Worm (Caenorhabditis elegans): ENCODE data around the gene K01A12.4.
"Not testable (repeated sequence)": the region's sequence is repeated elsewhere in the genome, so short reads cannot be mapped to it uniquely, and the experiment has no call there.

Gene K01A12.4

ce11 chrX:8610606-8611005 is at the start of gene K01A12.4:
Gene K01A12.4 (plus strand): TSS chrX:8610906.
- not testable (repeated sequence) for TF ChIP-seq aly-1 (tag; optimal IDR thresholded peaks at IDR 0.05); hnd-1 (tag; optimal IDR thresholded peaks at IDR 0.05); scrt-1 (GFP tag; IDR thresholded peaks at IDR 0.05)

- TF ChIP-seq tbx-37 (GFP tag; conservative IDR thresholded peaks at IDR 0.05): no peak
- no peak for TF ChIP-seq flt-1 (GFP tag; IDR thresholded peaks at IDR 0.05)
- TF ChIP-seq ceh-13 (GFP tag; optimal IDR thresholded peaks at IDR 0.05): no peak
- no peak for TF ChIP-seq hnd-1 (tag; optimal IDR thresholded peaks at IDR 0.05)
- TF ChIP-seq F13C5.2 (tag; optimal IDR thresholded peaks at IDR 0.05): no peak
- no peak for TF ChIP-seq sea-1 (GFP tag; conservative IDR thresholded peaks at IDR 0.05)
- TF ChIP-seq tra-4 (tag; optimal IDR thresholded peaks at IDR 0.05): no peak
- no peak for TF ChIP-seq ama-1 (optimal IDR thresholded peaks at IDR 0.05)
- TF ChIP-seq pes-1 (GFP tag; IDR thresholded peaks at IDR 0.05): no peak
- TF ChIP-seq ceh-36 (tag; optimal IDR thresholded peaks at IDR 0.05): no peak
- TF ChIP-seq ets-7 (tag; optimal IDR thresholded peaks at IDR 0.05): no peak
- TF ChIP-seq tbx-11 (GFP tag; IDR thresholded peaks at IDR 0.05): no peak
- no peak for TF ChIP-seq B0310.2 (tag; optimal IDR thresholded peaks at IDR 0.05)
- TF ChIP-seq aly-1 (tag; optimal IDR thresholded peaks at IDR 0.05): no peak
- TF ChIP-seq scrt-1 (GFP tag; IDR thresholded peaks at IDR 0.05): no peak
- TF ChIP-seq hmbx-1 (tag; optimal IDR thresholded peaks at IDR 0.05): no peak
- no peak for TF ChIP-seq hmg-4 (GFP tag; optimal IDR thresholded peaks at IDR 0.05)
Measured at ce11 chrX:8562586-8562985, 48.1 kb upstream of the K01A12.4 start.

- no peak for TF ChIP-seq ama-1 (optimal IDR thresholded peaks at IDR 0.05)
- TF ChIP-seq hmg-4 (GFP tag; optimal IDR thresholded peaks at IDR 0.05): no peak
- TF ChIP-seq tbx-37 (GFP tag; conservative IDR thresholded peaks at IDR 0.05): no peak
- TF ChIP-seq hmbx-1 (tag; optimal IDR thresholded peaks at IDR 0.05): no peak
- TF ChIP-seq ets-7 (tag; optimal IDR thresholded peaks at IDR 0.05): no peak
- no peak for TF ChIP-seq flt-1 (GFP tag; IDR thresholded peaks at IDR 0.05)
- TF ChIP-seq tbx-11 (GFP tag; IDR thresholded peaks at IDR 0.05): no peak
- TF ChIP-seq F13C5.2 (tag; optimal IDR thresholded peaks at IDR 0.05): no peak
- no peak for TF ChIP-seq scrt-1 (GFP tag; IDR thresholded peaks at IDR 0.05)
- TF ChIP-seq ceh-36 (tag; optimal IDR thresholded peaks at IDR 0.05): no peak
- no peak for TF ChIP-seq tra-4 (tag; optimal IDR thresholded peaks at IDR 0.05)
- TF ChIP-seq aly-1 (tag; optimal IDR thresholded peaks at IDR 0.05): no peak
Measured at ce11 chrX:8563663-8564450, 46.8 kb upstream of the K01A12.4 start.

- TF ChIP-seq tbx-11 (GFP tag; IDR thresholded peaks at IDR 0.05): no peak
- no peak for TF ChIP-seq scrt-1 (GFP tag; IDR thresholded peaks at IDR 0.05)
- no peak for TF ChIP-seq ama-1 (optimal IDR thresholded peaks at IDR 0.05)
- no peak for TF ChIP-seq ceh-13 (GFP tag; optimal IDR thresholded peaks at IDR 0.05)
- no peak for TF ChIP-seq aly-1 (tag; optimal IDR thresholded peaks at IDR 0.05)
- no peak for TF ChIP-seq pes-1 (GFP tag; IDR thresholded peaks at IDR 0.05)
- TF ChIP-seq flt-1 (GFP tag; IDR thresholded peaks at IDR 0.05): no peak
- TF ChIP-seq sea-1 (GFP tag; conservative IDR thresholded peaks at IDR 0.05): no peak
- TF ChIP-seq F13C5.2 (tag; optimal IDR thresholded peaks at IDR 0.05): no peak
- TF ChIP-seq ceh-36 (tag; optimal IDR thresholded peaks at IDR 0.05): no peak
- no peak for TF ChIP-seq hmbx-1 (tag; optimal IDR thresholded peaks at IDR 0.05)
- TF ChIP-seq hnd-1 (tag; optimal IDR thresholded peaks at IDR 0.05): no peak
- TF ChIP-seq tra-4 (tag; optimal IDR thresholded peaks at IDR 0.05): no peak
- TF ChIP-seq ets-7 (tag; optimal IDR thresholded peaks at IDR 0.05): no peak
Measured at ce11 chrX:8564451-8564795, 46.3 kb upstream of the K01A12.4 start.

- TF ChIP-seq F13C5.2 (tag; optimal IDR thresholded peaks at IDR 0.05) (peak; percentile 21), hmg-4 (GFP tag; optimal IDR thresholded peaks at IDR 0.05) (peak; percentile 59), tbx-37 (GFP tag; conservative IDR thresholded peaks at IDR 0.05) (no peak)
Measured at ce11 chrX:8565810-8566416, 44.8 kb upstream of the K01A12.4 start.

- no peak for TF ChIP-seq ets-7 (tag; optimal IDR thresholded peaks at IDR 0.05)
- TF ChIP-seq hnd-1 (tag; optimal IDR thresholded peaks at IDR 0.05): no peak
- no peak for TF ChIP-seq tbx-11 (GFP tag; IDR thresholded peaks at IDR 0.05)
- no peak for TF ChIP-seq hmg-4 (GFP tag; optimal IDR thresholded peaks at IDR 0.05)
- no peak for TF ChIP-seq tra-4 (tag; optimal IDR thresholded peaks at IDR 0.05)
- no peak for TF ChIP-seq ceh-36 (tag; optimal IDR thresholded peaks at IDR 0.05)
- no peak for TF ChIP-seq ceh-13 (GFP tag; optimal IDR thresholded peaks at IDR 0.05)
- no peak for TF ChIP-seq F13C5.2 (tag; optimal IDR thresholded peaks at IDR 0.05)
- TF ChIP-seq ama-1 (optimal IDR thresholded peaks at IDR 0.05): no peak
- no peak for TF ChIP-seq flt-1 (GFP tag; IDR thresholded peaks at IDR 0.05)
- no peak for TF ChIP-seq hmbx-1 (tag; optimal IDR thresholded peaks at IDR 0.05)
Measured at ce11 chrX:8566521-8567032, 44.1 kb upstream of the K01A12.4 start.

ce11 chrX:8567166-8567565 is 43.5 kb upstream of the K01A12.4 start:
- TF ChIP-seq hnd-1 (tag; optimal IDR thresholded peaks at IDR 0.05) (no peak), hmg-4 (GFP tag; optimal IDR thresholded peaks at IDR 0.05) (no peak), sea-1 (GFP tag; conservative IDR thresholded peaks at IDR 0.05) (no peak), ets-7 (tag; optimal IDR thresholded peaks at IDR 0.05) (no peak), F13C5.2 (tag; optimal IDR thresholded peaks at IDR 0.05) (no peak), tra-4 (tag; optimal IDR thresholded peaks at IDR 0.05) (no peak), ceh-36 (tag; optimal IDR thresholded peaks at IDR 0.05) (no peak), tbx-37 (GFP tag; conservative IDR thresholded peaks at IDR 0.05) (no peak), B0310.2 (tag; optimal IDR thresholded peaks at IDR 0.05) (no peak), ceh-13 (GFP tag; optimal IDR thresholded peaks at IDR 0.05) (no peak), tbx-11 (GFP tag; IDR thresholded peaks at IDR 0.05) (no peak), scrt-1 (GFP tag; IDR thresholded peaks at IDR 0.05) (no peak), ama-1 (optimal IDR thresholded peaks at IDR 0.05) (no peak)
